Worm (Caenorhabditis elegans) whole organism, late embryonic: ENCODE measurements around the gene F13B12.6.

Experiments
- C08G9.2 ChIP-seq: sonication (generic microtip); optimal IDR thresholded peaks from 2 replicates; lab custom pipeline; 2016; ENCODE audit warnings: mild to moderate bottlenecking, missing genetic modification characterization, moderate library complexity, missing compliant biosample characterization
- ama-1 ChIP-seq: fragments of 150-350 bp; optimal IDR thresholded peaks from 2 replicates; lab custom pipeline; 2014
- elt-4 ChIP-seq: sonication (generic microtip); optimal IDR thresholded peaks from 2 replicates; lab custom pipeline; 2016; ENCODE audit warnings: missing genetic modification characterization, missing compliant biosample characterization
- ets-4 ChIP-seq: sonication (generic microtip); optimal IDR thresholded peaks from 2 replicates; lab custom pipeline; 2016; ENCODE audit warnings: missing genetic modification characterization, missing compliant biosample characterization
- fax-1 ChIP-seq: sonication (generic microtip); optimal IDR thresholded peaks from 2 replicates; lab custom pipeline; 2016; ENCODE audit warnings: missing genotype, missing genetic modification characterization, missing compliant biosample characterization
- hlh-8 ChIP-seq: sonication (generic microtip); optimal IDR thresholded peaks from 2 replicates; lab custom pipeline; 2016; ENCODE audit warnings: missing genotype, missing genetic modification characterization, missing compliant biosample characterization
- lin-11 ChIP-seq: fragments of 200-800 bp; sonication (Bioruptor generic); optimal IDR thresholded peaks from 2 replicates; lab custom pipeline; 2018; ENCODE audit warnings: mild to moderate bottlenecking, missing genetic modification characterization, missing compliant biosample characterization
- nhr-11 ChIP-seq: fragments of 150-350 bp; optimal IDR thresholded peaks from 2 replicates; lab custom pipeline; 2014; ENCODE audit warnings: missing biosample characterization, missing genetic modification characterization
- pha-4 ChIP-seq: fragments of 150-350 bp; optimal IDR thresholded peaks from 2 replicates; lab custom pipeline; 2018; ENCODE audit warnings: missing biosample characterization, missing genetic modification reagents, missing genetic modification characterization
- rnt-1 ChIP-seq: sonication (generic microtip); optimal IDR thresholded peaks from 2 replicates; lab custom pipeline; 2016; ENCODE audit warnings: missing genetic modification characterization, missing compliant biosample characterization
- sox-4 ChIP-seq: sonication (generic microtip); optimal IDR thresholded peaks from 2 replicates; lab custom pipeline; 2017; ENCODE audit warnings: mild to moderate bottlenecking, missing genetic modification characterization, inconsistent platforms, missing compliant biosample characterization
- syd-9 ChIP-seq: sonication (generic microtip); optimal IDR thresholded peaks from 2 replicates; lab custom pipeline; 2016; ENCODE audit warnings: mild to moderate bottlenecking, missing genetic modification characterization, moderate library complexity, missing compliant biosample characterization
- unc-55 ChIP-seq: sonication (generic microtip); optimal IDR thresholded peaks from 2 replicates; lab custom pipeline; 2017; ENCODE audit warnings: missing biosample characterization, missing genetic modification reagents, missing genetic modification characterization
- zip-5 ChIP-seq: sonication (generic microtip); optimal IDR thresholded peaks from 2 replicates; lab custom pipeline; 2016; ENCODE audit warnings: missing genetic modification characterization, missing compliant biosample characterization

ce11 chrIV:10429129-10429528 is 11.4 kb upstream of the F13B12.6 start, which contains the start of gene F13B12.2:
- TF ChIP-seq lin-11 (tag; lab: Kevin White, UChicago) (no peak), nhr-11 (tag; lab: Kevin White, UChicago) (no peak), unc-55 (GFP tag; lab: Kevin White, UChicago) (no peak), ets-4 (tag; lab: Kevin White, UChicago) (no peak), C08G9.2 (tag; lab: Kevin White, UChicago) (no peak), pha-4 (no peak), hlh-8 (tag; lab: Kevin White, UChicago) (no peak), syd-9 (no peak), fax-1 (tag; lab: Kevin White, UChicago) (no peak), sox-4 (tag; lab: Kevin White, UChicago) (no peak), ama-1 (no peak), elt-4 (no peak), rnt-1 (tag; lab: Kevin White, UChicago) (no peak), zip-5 (tag; lab: Kevin White, UChicago) (no peak)
